Worm (Caenorhabditis elegans) whole organism, L2 larva: ENCODE results near the gene T10B10.9.
A peak's percentile ranks its signal among the peaks of the same experiment; 100 is the strongest.

Experiments
- C34F6.9 ChIP-seq: fragments of 150-350 bp; optimal IDR thresholded peaks from 2 replicates; lab custom pipeline; 2014; ENCODE audit warnings: missing biosample characterization, missing genetic modification characterization
- F13H6.1 ChIP-seq: sonication (generic microtip); optimal IDR thresholded peaks from 2 replicates; lab custom pipeline; 2016; ENCODE audit warnings: missing genetic modification characterization, missing compliant biosample characterization
- R02D3.7 ChIP-seq: fragments of 150-350 bp; optimal IDR thresholded peaks from 2 replicates; lab custom pipeline; 2014; ENCODE audit warnings: missing biosample characterization, missing genetic modification characterization
- Y55F3AM.14 ChIP-seq: fragments of 200-800 bp; sonication (Bioruptor generic); optimal IDR thresholded peaks from 2 replicates; lab custom pipeline; 2018; ENCODE audit warnings: mild to moderate bottlenecking, missing genetic modification characterization, missing compliant biosample characterization
- alr-1 ChIP-seq: fragments of 150-350 bp; optimal IDR thresholded peaks from 2 replicates; lab custom pipeline; 2014; ENCODE audit warnings: missing biosample characterization, missing genetic modification characterization
- aly-2 ChIP-seq: fragments of 150-350 bp; optimal IDR thresholded peaks from 2 replicates; lab custom pipeline; 2014; ENCODE audit warnings: missing biosample characterization, missing genetic modification characterization
- ama-1 ChIP-seq: fragments of 150-350 bp; optimal IDR thresholded peaks from 2 replicates; lab custom pipeline; 2018; ENCODE audit warnings: inconsistent platforms
- blmp-1 ChIP-seq: sonication (generic microtip); optimal IDR thresholded peaks from 2 replicates; lab custom pipeline; 2017; ENCODE audit warnings: missing genetic modification characterization, mild to moderate bottlenecking, missing compliant biosample characterization, antibody characterized with exemption, moderate library complexity; ENCODE audit not compliant: insufficient read depth
- ceh-16 ChIP-seq: fragments of 150-350 bp; optimal IDR thresholded peaks from 2 replicates; lab custom pipeline; 2014; ENCODE audit warnings: missing biosample characterization, missing genetic modification characterization
- ceh-82 ChIP-seq: fragments of 150-350 bp; optimal IDR thresholded peaks from 2 replicates; lab custom pipeline; 2014; ENCODE audit warnings: missing biosample characterization, missing genetic modification characterization
- crh-2 ChIP-seq: sonication (generic microtip); optimal IDR thresholded peaks from 2 replicates; lab custom pipeline; 2017; ENCODE audit warnings: missing biosample characterization, missing genetic modification characterization
- dmd-4 ChIP-seq: sonication (generic microtip); optimal IDR thresholded peaks from 2 replicates; lab custom pipeline; 2017; ENCODE audit warnings: missing biosample characterization, missing genetic modification characterization
- elt-1 ChIP-seq: fragments of 150-350 bp; optimal IDR thresholded peaks from 2 replicates; lab custom pipeline; 2014; ENCODE audit warnings: missing biosample characterization, missing genetic modification characterization
- elt-3 ChIP-seq: sonication (generic microtip); optimal IDR thresholded peaks from 2 replicates; lab custom pipeline; 2017; ENCODE audit warnings: missing biosample characterization, missing genetic modification characterization
- fos-1 ChIP-seq: fragments of 150-350 bp; optimal IDR thresholded peaks from 2 replicates; lab custom pipeline; 2014; ENCODE audit warnings: missing biosample characterization, missing genetic modification characterization
- lin-11 ChIP-seq: fragments of 150-350 bp; sonication (generic microtip); optimal IDR thresholded peaks from 2 replicates; lab custom pipeline; 2014; ENCODE audit warnings: missing biosample characterization, missing genetic modification characterization, inconsistent platforms, mixed read lengths
- lin-13 ChIP-seq: fragments of 150-350 bp; optimal IDR thresholded peaks from 2 replicates; lab custom pipeline; 2014; ENCODE audit warnings: missing biosample characterization, missing genetic modification reagents, missing genetic modification characterization
- lin-39 ChIP-seq: fragments of 150-350 bp; optimal IDR thresholded peaks from 2 replicates; lab custom pipeline; 2014; ENCODE audit warnings: missing biosample characterization, missing genetic modification reagents, missing genetic modification characterization
- mab-5 ChIP-seq: fragments of 150-350 bp; optimal IDR thresholded peaks from 2 replicates; lab custom pipeline; 2014; ENCODE audit warnings: missing biosample characterization, missing genetic modification characterization
- mbf-1 ChIP-seq: sonication (generic microtip); optimal IDR thresholded peaks from 2 replicates; lab custom pipeline; 2017; ENCODE audit warnings: missing biosample characterization, missing genetic modification characterization
- mdl-1 ChIP-seq, 2 experiments: fragments of 150-350 bp in 1 of 2; sonication (generic microtip) in 1 of 2; optimal IDR thresholded peaks; 2 replicates each; lab custom pipeline; 2017; ENCODE audit warnings: missing biosample characterization in 2 of 2, missing genetic modification characterization in 2 of 2
- nhr-11 ChIP-seq: fragments of 150-350 bp; optimal IDR thresholded peaks from 2 replicates; lab custom pipeline; 2014; ENCODE audit warnings: missing biosample characterization, missing genetic modification characterization
- nhr-12 ChIP-seq: fragments of 150-350 bp; optimal IDR thresholded peaks from 2 replicates; lab custom pipeline; 2014; ENCODE audit warnings: missing biosample characterization, missing genetic modification characterization
- nhr-129 ChIP-seq: fragments of 150-350 bp; optimal IDR thresholded peaks from 2 replicates; lab custom pipeline; 2014; ENCODE audit warnings: missing biosample characterization, missing genetic modification characterization
- nhr-237 ChIP-seq: fragments of 150-350 bp; optimal IDR thresholded peaks from 2 replicates; lab custom pipeline; 2014; ENCODE audit warnings: missing biosample characterization, missing genetic modification characterization
- nhr-25 ChIP-seq: fragments of 150-350 bp; sonication (generic microtip); optimal IDR thresholded peaks from 3 replicates; lab custom pipeline; 2014; ENCODE audit warnings: missing biosample characterization, missing genetic modification characterization
- nhr-6 ChIP-seq: fragments of 150-350 bp; optimal IDR thresholded peaks from 2 replicates; lab custom pipeline; 2014; ENCODE audit warnings: missing biosample characterization, missing genetic modification characterization
- nhr-77 ChIP-seq: fragments of 150-350 bp; optimal IDR thresholded peaks from 2 replicates; lab custom pipeline; 2014; ENCODE audit warnings: missing biosample characterization, missing genetic modification characterization
- peb-1 ChIP-seq: fragments of 150-350 bp; optimal IDR thresholded peaks from 2 replicates; lab custom pipeline; 2014; ENCODE audit warnings: missing biosample characterization, missing genetic modification characterization
- sem-4 ChIP-seq: fragments of 150-350 bp; optimal IDR thresholded peaks from 2 replicates; lab custom pipeline; 2014; ENCODE audit warnings: missing biosample characterization, missing genetic modification reagents, missing genetic modification characterization
- skn-1 ChIP-seq: sonication (generic microtip); optimal IDR thresholded peaks from 2 replicates; lab custom pipeline; 2017; ENCODE audit warnings: missing biosample characterization, missing genetic modification characterization
- sma-3 ChIP-seq: sonication (generic microtip); optimal IDR thresholded peaks from 2 replicates; lab custom pipeline; 2016; ENCODE audit warnings: missing genetic modification reagents, missing genetic modification characterization, missing compliant biosample characterization
- sma-9 ChIP-seq, 2 experiments: fragments of 150-350 bp in 1 of 2; sonication (generic microtip) in 1 of 2; optimal IDR thresholded peaks; 2 replicates each; lab custom pipeline; 2014 to 2016; ENCODE audit warnings: missing genetic modification characterization in 2 of 2, mild to moderate bottlenecking in 1 of 2, missing biosample characterization in 1 of 2, missing compliant biosample characterization in 1 of 2, missing genetic modification reagents in 1 of 2, moderate library complexity in 1 of 2
- snpc-4 ChIP-seq: fragments of 150-350 bp; optimal IDR thresholded peaks from 2 replicates; lab custom pipeline; 2014; ENCODE audit warnings: missing biosample characterization, missing genetic modification characterization
- unc-39 ChIP-seq: fragments of 150-350 bp; optimal IDR thresholded peaks from 2 replicates; lab custom pipeline; 2014; ENCODE audit warnings: missing biosample characterization, missing genetic modification characterization
- unc-55 ChIP-seq: fragments of 150-350 bp; sonication (generic microtip); optimal IDR thresholded peaks from 3 replicates; lab custom pipeline; 2014; ENCODE audit warnings: missing biosample characterization, missing genetic modification reagents, missing genetic modification characterization
- unc-62 ChIP-seq: fragments of 150-350 bp; optimal IDR thresholded peaks from 2 replicates; lab custom pipeline; 2014; ENCODE audit warnings: missing biosample characterization, missing genetic modification reagents, missing genetic modification characterization
- zag-1 ChIP-seq: fragments of 150-350 bp; optimal IDR thresholded peaks from 2 replicates; lab custom pipeline; 2014; ENCODE audit warnings: missing biosample characterization, missing genetic modification characterization
- ztf-1 ChIP-seq: fragments of 200-800 bp; sonication (Bioruptor generic); conservative IDR thresholded peaks from 2 replicates; pipeline ENCODE4 v1.3.6; 2022; ENCODE audit warnings: missing genetic modification characterization, missing compliant biosample characterization
- ztf-11 ChIP-seq: sonication (generic microtip); optimal IDR thresholded peaks from 2 replicates; lab custom pipeline; 2017; ENCODE audit warnings: missing biosample characterization, missing genetic modification characterization
- ztf-4 ChIP-seq: fragments of 150-350 bp; optimal IDR thresholded peaks from 2 replicates; lab custom pipeline; 2014; ENCODE audit warnings: missing biosample characterization, missing genetic modification characterization

Gene T10B10.9

DNA sequence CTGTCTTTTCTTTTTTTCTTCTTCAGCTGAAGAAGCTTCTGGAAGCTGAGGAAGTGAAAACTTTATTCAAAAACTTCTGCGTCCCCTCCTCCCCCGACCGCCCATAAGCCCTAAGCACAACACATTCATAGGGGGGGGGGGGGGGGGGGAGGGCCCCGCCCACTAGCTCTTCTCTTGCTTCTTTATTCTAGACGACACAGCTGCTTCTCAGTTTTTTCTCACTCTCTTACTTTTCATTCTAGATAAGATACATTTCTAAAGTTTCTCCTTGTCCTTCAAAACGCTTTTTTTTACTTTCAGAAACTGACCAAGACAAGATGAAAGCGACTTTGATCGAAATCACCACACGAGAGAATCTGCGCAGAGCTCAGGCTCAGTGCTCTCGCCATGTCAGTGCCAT lies 25.6 kb downstream of the T10B10.9 start, which contains the start of gene T10B10.4:
Gene T10B10.4 (plus strand): TSS at position 301 of the 400 bp plus-strand sequence.
- TF ChIP-seq sem-4 (tag; lab: Kevin White, UChicago) (no peak), zag-1 (tag; lab: Kevin White, UChicago) (no peak), nhr-6 (no peak), fos-1 (tag; lab: Kevin White, UChicago) (no peak), blmp-1 (tag; lab: Kevin White, UChicago) (no peak), nhr-237 (tag; lab: Kevin White, UChicago) (no peak), sma-9 (GFP tag; optimal IDR thresholded peaks at IDR 0.05; lab: Kevin White, UChicago) (no peak), sma-9 (tag; optimal IDR thresholded peaks at IDR 0.05; lab: Kevin White, UChicago) (no peak), ama-1 (lab: Kevin White, UChicago) (no peak)
- TF ChIP-seq, all 48 proteins: peak for 0

DNA sequence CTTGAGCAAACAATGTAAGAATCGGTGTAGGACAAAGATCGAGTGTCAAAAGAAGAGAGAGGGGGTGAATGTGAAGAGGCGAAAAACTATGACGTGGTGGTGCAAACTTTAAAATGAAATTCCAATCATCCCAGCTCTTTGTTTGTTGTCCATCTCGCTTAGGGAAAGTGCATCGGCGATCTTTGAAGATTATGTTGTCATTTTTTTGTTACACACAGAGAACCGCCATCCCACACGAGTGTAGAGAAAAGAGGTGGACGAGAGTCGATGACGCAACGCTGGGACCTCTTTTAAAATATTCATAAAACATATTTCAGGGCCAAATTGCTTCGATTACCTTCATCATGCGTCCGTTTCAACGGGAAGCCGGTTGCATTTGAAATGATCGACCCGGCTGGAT lies 27.2 kb downstream of the T10B10.9 start:
- TF ChIP-seq ceh-82, result no peak
- TF ChIP-seq sma-9 (GFP tag; optimal IDR thresholded peaks at IDR 0.05; lab: Kevin White, UChicago), result peak; percentile 8
- no peak for TF ChIP-seq sma-9 (tag; optimal IDR thresholded peaks at IDR 0.05; lab: Kevin White, UChicago)
- TF ChIP-seq alr-1 (tag; lab: Kevin White, UChicago), result no peak
- peak; percentile 14 for TF ChIP-seq crh-2 (tag; lab: Kevin White, UChicago)
- TF ChIP-seq F13H6.1, result peak; percentile 11
- TF ChIP-seq unc-55, result peak; percentile 61
- no peak for TF ChIP-seq nhr-25 (tag; lab: Kevin White, UChicago)

DNA sequence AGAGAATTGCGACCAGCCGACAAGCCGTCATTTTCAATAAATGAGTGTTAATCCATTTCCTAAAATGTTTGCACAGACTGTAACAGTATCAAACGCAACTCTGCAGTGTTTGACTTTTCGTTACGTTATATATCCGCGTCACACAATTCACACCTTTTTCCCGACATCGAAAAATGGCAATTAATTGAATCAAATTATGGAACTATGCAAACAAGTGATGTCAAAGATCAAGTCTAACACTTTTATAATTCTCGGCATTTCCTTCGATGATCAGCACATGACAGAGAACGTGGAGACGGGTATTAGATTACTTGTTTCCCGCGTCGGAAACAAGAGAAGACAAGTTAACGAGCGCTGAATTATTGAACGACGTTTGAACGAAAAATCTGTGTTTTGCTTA lies 30.1 kb downstream of the T10B10.9 start, which contains the start of gene phat-6:
Gene phat-6 (minus strand): TSS at position 101 of the 400 bp plus-strand sequence.
- TF ChIP-seq sma-9 (GFP tag; optimal IDR thresholded peaks at IDR 0.05; lab: Kevin White, UChicago) (peak; percentile 22), sma-9 (tag; optimal IDR thresholded peaks at IDR 0.05; lab: Kevin White, UChicago) (no peak), dmd-4 (tag; lab: Kevin White, UChicago) (no peak), zag-1 (tag; lab: Kevin White, UChicago) (no peak), nhr-237 (tag; lab: Kevin White, UChicago) (no peak), unc-62 (no peak), mdl-1 (tag; optimal IDR thresholded peaks at IDR 0.05; lab: Kevin White, UChicago) (no peak), Y55F3AM.14 (GFP tag; lab: Kevin White, UChicago) (no peak)

DNA sequence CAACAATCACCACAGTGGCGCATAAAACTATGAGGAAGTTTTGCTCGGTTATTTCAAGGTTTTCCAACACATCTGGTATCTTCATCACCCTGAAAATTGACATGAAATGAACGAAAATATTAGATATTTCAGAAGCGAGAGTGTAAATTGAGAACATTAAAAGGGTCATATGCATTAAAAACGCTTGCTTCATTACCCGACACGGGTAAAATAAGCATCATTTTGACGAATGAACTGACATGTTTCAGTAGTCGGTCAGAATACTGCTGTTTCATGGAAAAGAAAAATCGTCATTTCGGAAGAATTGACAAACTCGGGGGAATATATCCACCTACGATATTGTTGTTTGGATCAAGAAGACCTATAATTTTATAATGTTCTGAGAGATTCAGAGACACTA lies 34.8 kb downstream of the T10B10.9 start, which contains the start of gene snt-7:
Gene snt-7 (minus strand): TSS at position 101 of the 400 bp plus-strand sequence.
- no peak for TF ChIP-seq nhr-12
- no peak for TF ChIP-seq lin-11 (tag; lab: Kevin White, UChicago)
- no peak for TF ChIP-seq blmp-1 (tag; lab: Kevin White, UChicago)
- no peak for TF ChIP-seq unc-39 (tag; lab: Kevin White, UChicago)
- no peak for TF ChIP-seq C34F6.9 (tag; lab: Kevin White, UChicago)
- no peak for TF ChIP-seq ceh-82

DNA sequence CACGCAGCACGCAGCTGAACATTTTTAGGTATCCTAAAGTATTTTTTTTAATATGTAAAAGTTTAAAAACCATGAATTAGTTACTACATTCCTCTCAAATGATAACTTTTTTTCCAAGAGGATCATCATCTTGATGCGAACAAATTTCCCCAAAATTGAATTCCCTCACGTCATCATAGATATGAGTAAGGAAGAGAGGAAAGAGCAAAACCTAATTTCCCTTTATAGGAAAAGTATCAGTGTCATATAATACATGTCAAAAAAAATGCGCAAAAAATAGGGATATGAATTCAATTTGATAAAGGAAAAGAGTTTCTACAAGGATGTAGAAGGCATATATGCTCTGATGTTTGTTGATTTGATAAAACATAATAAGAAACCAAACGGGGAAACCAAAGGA lies 35.9 kb downstream of the T10B10.9 start:
- TF ChIP-seq elt-3 (tag; lab: Kevin White, UChicago) (no peak), mab-5 (tag; lab: Kevin White, UChicago) (no peak), elt-1 (tag; lab: Kevin White, UChicago) (no peak), R02D3.7 (no peak), skn-1 (no peak), lin-39 (no peak), crh-2 (tag; lab: Kevin White, UChicago) (no peak), unc-62 (no peak), ztf-11 (tag; lab: Kevin White, UChicago) (no peak)

DNA sequence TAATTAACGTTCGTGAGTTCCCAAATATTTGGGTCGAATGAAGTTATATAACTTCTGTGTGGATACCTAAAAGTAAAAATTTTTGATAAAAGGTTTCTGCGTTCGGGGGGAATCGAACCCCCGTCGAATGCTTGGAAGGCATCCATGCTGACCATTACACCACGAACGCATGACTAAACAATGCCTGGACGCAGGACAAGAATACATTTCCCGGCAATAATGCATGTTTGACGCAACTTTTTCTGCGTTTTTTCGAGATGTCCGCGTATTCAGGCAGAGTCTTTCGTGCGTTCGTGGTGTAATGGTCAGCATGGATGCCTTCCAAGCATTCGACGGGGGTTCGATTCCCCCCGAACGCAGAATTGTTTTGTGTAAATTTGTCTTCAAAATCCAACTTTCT lies 36.5 kb downstream of the T10B10.9 start:
- TF ChIP-seq aly-2 (tag; lab: Kevin White, UChicago) (no peak), mab-5 (tag; lab: Kevin White, UChicago) (no peak), ztf-4 (tag; lab: Kevin White, UChicago) (no peak), dmd-4 (tag; lab: Kevin White, UChicago) (no peak), unc-55 (peak; percentile 65), snpc-4 (tag; lab: Kevin White, UChicago) (no peak), elt-1 (tag; lab: Kevin White, UChicago) (no peak), nhr-77 (tag; lab: Kevin White, UChicago) (peak; percentile 15), sma-9 (GFP tag; optimal IDR thresholded peaks at IDR 0.05; lab: Kevin White, UChicago) (peak; percentile 75), sma-9 (tag; optimal IDR thresholded peaks at IDR 0.05; lab: Kevin White, UChicago) (no peak), lin-11 (tag; lab: Kevin White, UChicago) (peak; percentile 32), unc-39 (tag; lab: Kevin White, UChicago) (no peak), fos-1 (tag; lab: Kevin White, UChicago) (peak; percentile 48), ztf-1 (GFP tag; lab: Robert Waterston, UW) (no peak), elt-3 (tag; lab: Kevin White, UChicago) (no peak), ztf-11 (tag; lab: Kevin White, UChicago) (no peak), Y55F3AM.14 (GFP tag; lab: Kevin White, UChicago) (peak; percentile 48), nhr-25 (tag; lab: Kevin White, UChicago) (no peak), mbf-1 (no peak), nhr-129 (tag; lab: Kevin White, UChicago) (peak; percentile 51), ceh-16 (tag; lab: Kevin White, UChicago) (no peak), sma-3 (GFP tag; lab: Kevin White, UChicago) (peak; percentile 66), peb-1 (tag; lab: Kevin White, UChicago) (no peak), nhr-11 (tag; lab: Kevin White, UChicago) (no peak), lin-13 (GFP tag; lab: Kevin White, UChicago) (peak; percentile 25), ceh-82 (no peak)
